Worm (Caenorhabditis elegans) whole organism, L4 larva: Measurements from ENCODE around the gene C37C3.2.

Experiments used
- ceh-82 ChIP-seq: sonication (generic microtip); optimal IDR thresholded peaks from 2 replicates; lab custom pipeline; 2017; ENCODE audit warnings: missing biosample characterization, missing genetic modification characterization
- egl-27 ChIP-seq: sonication (generic microtip); optimal IDR thresholded peaks from 3 replicates; lab custom pipeline; 2017; ENCODE audit warnings: missing biosample characterization, missing genetic modification reagents, missing genetic modification characterization
- mdl-1 ChIP-seq, 2 experiments: fragments of 150-350 bp in 1 of 2; sonication (generic microtip) in 1 of 2; optimal IDR thresholded peaks; 2 replicates each; lab custom pipeline; 2014 to 2017; ENCODE audit warnings: missing biosample characterization in 2 of 2, missing genetic modification characterization in 2 of 2
- rbr-2 ChIP-seq: sonication (generic microtip); optimal IDR thresholded peaks from 2 replicates; lab custom pipeline; 2016; ENCODE audit warnings: missing genotype, missing genetic modification characterization, missing compliant biosample characterization
- set-16 ChIP-seq: fragments of 200-800 bp; sonication (Bioruptor generic); IDR thresholded peaks from 2 replicates; pipeline ENCODE4 v1.3.6; 2022; ENCODE audit warnings: missing genetic modification reagents, missing genetic modification characterization, missing compliant biosample characterization
- skn-1 ChIP-seq: fragments of 150-350 bp; optimal IDR thresholded peaks from 2 replicates; lab custom pipeline; 2014; ENCODE audit warnings: missing biosample characterization, missing genetic modification characterization

DNA sequence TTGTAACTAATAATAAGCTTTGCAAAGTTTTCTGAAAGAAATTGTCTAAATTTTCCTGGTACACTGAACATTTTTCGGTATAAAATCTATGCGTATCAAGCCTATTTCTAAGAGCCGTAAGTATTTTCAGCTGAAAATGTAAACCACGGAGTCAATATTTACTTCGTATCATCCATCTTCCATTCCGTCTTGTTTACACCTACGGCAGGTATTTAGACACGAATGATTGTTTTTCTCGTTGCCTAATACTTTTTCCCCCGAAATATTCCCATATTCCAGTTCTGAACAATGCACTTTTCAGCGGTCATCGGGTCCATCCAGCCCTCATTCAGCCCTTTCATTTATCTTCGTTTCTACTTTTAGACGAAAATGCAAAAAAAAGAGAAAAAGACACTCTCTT lies 8.1 kb upstream of the C37C3.2 start:
- no peak for TF ChIP-seq ceh-82 (tag; lab: Kevin White, UChicago)
- TF ChIP-seq skn-1 = no peak
- TF ChIP-seq mdl-1 (tag; optimal IDR thresholded peaks at IDR 0.05; lab: Kevin White, UChicago) = no peak
- TF ChIP-seq egl-27 = no peak
- TF ChIP-seq rbr-2 = no peak
- TF ChIP-seq set-16 (GFP tag; lab: Robert Waterston, UW) = no peak
